Worm (Caenorhabditis elegans) whole organism, L2 larva: Measurements from ENCODE around the gene D2062.5.

ENCODE experiments used
- alr-1 ChIP-seq: fragments of 150-350 bp; optimal IDR thresholded peaks from 2 replicates; lab custom pipeline; 2014; ENCODE audit warnings: missing biosample characterization, missing genetic modification characterization
- ama-1 ChIP-seq: fragments of 150-350 bp; optimal IDR thresholded peaks from 2 replicates; lab custom pipeline; 2018; ENCODE audit warnings: inconsistent platforms
- ceh-82 ChIP-seq: fragments of 150-350 bp; optimal IDR thresholded peaks from 2 replicates; lab custom pipeline; 2014; ENCODE audit warnings: missing biosample characterization, missing genetic modification characterization
- egl-27 ChIP-seq: sonication (generic microtip); optimal IDR thresholded peaks from 3 replicates; lab custom pipeline; 2017; ENCODE audit warnings: missing biosample characterization, missing genetic modification reagents, missing genetic modification characterization
- mab-5 ChIP-seq: fragments of 150-350 bp; optimal IDR thresholded peaks from 2 replicates; lab custom pipeline; 2014; ENCODE audit warnings: missing biosample characterization, missing genetic modification characterization
- nhr-129 ChIP-seq: fragments of 150-350 bp; optimal IDR thresholded peaks from 2 replicates; lab custom pipeline; 2014; ENCODE audit warnings: missing biosample characterization, missing genetic modification characterization
- nhr-237 ChIP-seq: fragments of 150-350 bp; optimal IDR thresholded peaks from 2 replicates; lab custom pipeline; 2014; ENCODE audit warnings: missing biosample characterization, missing genetic modification characterization
- nhr-25 ChIP-seq: fragments of 150-350 bp; sonication (generic microtip); optimal IDR thresholded peaks from 3 replicates; lab custom pipeline; 2014; ENCODE audit warnings: missing biosample characterization, missing genetic modification characterization
- sma-9 ChIP-seq, 2 experiments: fragments of 150-350 bp in 1 of 2; sonication (generic microtip) in 1 of 2; optimal IDR thresholded peaks; 2 replicates each; lab custom pipeline; 2014 to 2016; ENCODE audit warnings: missing genetic modification characterization in 2 of 2, mild to moderate bottlenecking in 1 of 2, missing biosample characterization in 1 of 2, missing compliant biosample characterization in 1 of 2, missing genetic modification reagents in 1 of 2, moderate library complexity in 1 of 2
- snpc-4 ChIP-seq: fragments of 150-350 bp; optimal IDR thresholded peaks from 2 replicates; lab custom pipeline; 2014; ENCODE audit warnings: missing biosample characterization, missing genetic modification characterization
- unc-39 ChIP-seq: fragments of 150-350 bp; optimal IDR thresholded peaks from 2 replicates; lab custom pipeline; 2014; ENCODE audit warnings: missing biosample characterization, missing genetic modification characterization
- unc-62 ChIP-seq: fragments of 150-350 bp; optimal IDR thresholded peaks from 2 replicates; lab custom pipeline; 2014; ENCODE audit warnings: missing biosample characterization, missing genetic modification reagents, missing genetic modification characterization

ce11 chrII:2649015-2649414 is 26.4 kb downstream of the D2062.5 start:
- TF ChIP-seq nhr-129 (peak; percentile 29), nhr-237 (tag; lab: Kevin White, UChicago) (no peak), nhr-25 (tag; lab: Kevin White, UChicago) (no peak), ceh-82 (tag; lab: Kevin White, UChicago) (no peak), ama-1 (lab: Kevin White, UChicago) (no peak), unc-62 (GFP tag; lab: Kevin White, UChicago) (no peak), mab-5 (tag; lab: Kevin White, UChicago) (no peak), sma-9 (GFP tag; optimal IDR thresholded peaks at IDR 0.05; lab: Kevin White, UChicago) (no peak), sma-9 (tag; optimal IDR thresholded peaks at IDR 0.05; lab: Kevin White, UChicago) (no peak), snpc-4 (tag; lab: Kevin White, UChicago) (peak; percentile 16), egl-27 (tag; lab: Kevin White, UChicago) (no peak), alr-1 (tag; lab: Kevin White, UChicago) (no peak), unc-39 (tag; lab: Kevin White, UChicago) (no peak)
